Worm (Caenorhabditis elegans) whole organism, young adult: Measurements from ENCODE around the gene Y73C8C.10.

Source experiments
- dpl-1 ChIP-seq: fragments of 150-350 bp; optimal IDR thresholded peaks from 2 replicates; lab custom pipeline; 2014; ENCODE audit warnings: missing biosample characterization, missing genetic modification reagents, missing genetic modification characterization
- hrde-1 ChIP-seq: sonication (generic microtip); optimal IDR thresholded peaks from 2 replicates; lab custom pipeline; 2016; ENCODE audit warnings: missing genetic modification characterization, mild to moderate bottlenecking, missing compliant biosample characterization, moderate library complexity, missing genotype, missing genetic modification reagents, borderline replicate concordance

DNA sequence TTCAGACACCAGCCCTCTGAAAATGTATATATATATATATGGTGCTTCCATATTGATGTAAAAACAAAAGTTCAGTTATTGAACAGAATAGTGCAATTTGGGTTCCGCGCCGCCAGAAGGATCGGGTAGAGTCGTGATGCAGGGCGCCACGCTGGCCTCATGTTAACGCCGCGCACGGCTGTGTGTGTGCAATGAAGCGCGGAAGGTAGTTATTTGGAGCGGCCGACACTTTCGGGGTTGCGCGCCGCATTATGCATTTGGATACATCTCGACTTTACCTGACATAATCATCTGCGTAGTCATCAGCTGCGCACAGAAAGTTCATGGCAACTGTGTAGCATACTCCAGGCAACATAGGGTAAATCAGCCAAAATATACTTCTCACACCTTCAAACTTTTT lies 20.8 kb downstream of the Y73C8C.10 start:
- TF ChIP-seq hrde-1 (tag; lab: Kevin White, UChicago): no peak
- no peak for TF ChIP-seq dpl-1 (GFP tag; lab: Kevin White, UChicago)
